Worm (Caenorhabditis elegans) whole organism, young adult: ENCODE data around the gene egal-1.

ENCODE experiments used
- B0336.3 ChIP-seq: fragments of 200-800 bp; sonication (Bioruptor generic); IDR thresholded peaks from 2 replicates; pipeline ENCODE4 v1.3.6; 2022; ENCODE audit warnings: missing genetic modification characterization, missing compliant biosample characterization
- C06A6.2 ChIP-seq: fragments of 200-800 bp; sonication (Bioruptor generic); conservative IDR thresholded peaks from 2 replicates; pipeline ENCODE4 v1.3.6; 2022; ENCODE audit warnings: missing genetic modification characterization, missing compliant biosample characterization
- C17E4.6 ChIP-seq: fragments of 200-800 bp; sonication (Bioruptor generic); IDR thresholded peaks from 2 replicates; pipeline ENCODE4 v1.3.6; 2022; ENCODE audit warnings: missing genetic modification reagents, missing genetic modification characterization, missing compliant biosample characterization
- D2030.7 ChIP-seq: fragments of 200-800 bp; sonication (Bioruptor generic); IDR thresholded peaks from 2 replicates; pipeline ENCODE4 v1.3.6; 2022; ENCODE audit warnings: missing genetic modification reagents, missing genetic modification characterization, missing compliant biosample characterization
- F10E7.11 ChIP-seq: sonication (generic microtip); optimal IDR thresholded peaks from 2 replicates; lab custom pipeline; 2017; ENCODE audit warnings: mild to moderate bottlenecking, missing genetic modification characterization, moderate library complexity, missing compliant biosample characterization
- F23B12.7 ChIP-seq: sonication (generic microtip); optimal IDR thresholded peaks from 2 replicates; lab custom pipeline; 2017; ENCODE audit warnings: missing genetic modification characterization, mild to moderate bottlenecking, missing compliant biosample characterization, antibody characterized with exemption, moderate library complexity; ENCODE audit not compliant: insufficient read depth
- F49E8.2 ChIP-seq: sonication (generic microtip); optimal IDR thresholded peaks from 3 replicates; lab custom pipeline; 2017; ENCODE audit warnings: missing genetic modification characterization, mild to moderate bottlenecking, missing compliant biosample characterization, antibody characterized with exemption, moderate library complexity; ENCODE audit not compliant: insufficient read depth
- F57A8.1 ChIP-seq: fragments of 200-800 bp; sonication (Bioruptor generic); optimal IDR thresholded peaks from 2 replicates; lab custom pipeline; 2018; ENCODE audit warnings: mild to moderate bottlenecking, missing genetic modification characterization, moderate library complexity, missing compliant biosample characterization
- Y53G8AR.9 ChIP-seq: fragments of 200-800 bp; sonication (Bioruptor generic); conservative IDR thresholded peaks from 2 replicates; pipeline ENCODE4 v1.3.6; 2022; ENCODE audit warnings: missing genetic modification reagents, missing genetic modification characterization, missing compliant biosample characterization
- Y56A3A.18 ChIP-seq: fragments of 200-800 bp; sonication (Bioruptor generic); IDR thresholded peaks from 2 replicates; pipeline ENCODE4 v1.3.6; 2022; ENCODE audit warnings: missing genetic modification reagents, missing genetic modification characterization, missing compliant biosample characterization
- attf-3 ChIP-seq: fragments of 200-800 bp; sonication (Bioruptor generic); conservative IDR thresholded peaks from 2 replicates; pipeline ENCODE4 v1.3.6; 2022; ENCODE audit warnings: missing genetic modification reagents, missing genetic modification characterization, missing compliant biosample characterization
- cebp-2 ChIP-seq: fragments of 200-800 bp; sonication (Bioruptor generic); IDR thresholded peaks from 2 replicates; pipeline ENCODE4 v1.3.6; 2022; ENCODE audit warnings: missing genetic modification characterization, missing compliant biosample characterization
- ceh-100 ChIP-seq: fragments of 200-800 bp; sonication (Bioruptor generic); IDR thresholded peaks from 2 replicates; pipeline ENCODE4 v1.3.6; 2022; ENCODE audit warnings: missing genetic modification reagents, missing genetic modification characterization, missing compliant biosample characterization
- ceh-40 ChIP-seq: fragments of 200-800 bp; sonication (Bioruptor generic); IDR thresholded peaks from 2 replicates; pipeline ENCODE4 v1.3.6; 2022; ENCODE audit warnings: missing genetic modification characterization, missing compliant biosample characterization
- chd-7 ChIP-seq: sonication (generic microtip); optimal IDR thresholded peaks from 2 replicates; lab custom pipeline; 2016; ENCODE audit warnings: mild to moderate bottlenecking, missing genetic modification characterization, moderate library complexity, missing compliant biosample characterization
- die-1 ChIP-seq: sonication (generic microtip); optimal IDR thresholded peaks from 2 replicates; lab custom pipeline; 2016; ENCODE audit warnings: missing genotype, mild to moderate bottlenecking, missing genetic modification characterization, missing compliant biosample characterization
- egl-44 ChIP-seq: fragments of 200-800 bp; sonication (Bioruptor generic); IDR thresholded peaks from 2 replicates; pipeline ENCODE4 v1.3.6; 2022; ENCODE audit warnings: missing genetic modification reagents, missing genetic modification characterization, missing compliant biosample characterization
- ekl-4 ChIP-seq: fragments of 200-800 bp; sonication (Bioruptor generic); IDR thresholded peaks from 2 replicates; pipeline ENCODE4 v1.3.6; 2022; ENCODE audit warnings: missing genetic modification reagents, missing genetic modification characterization, missing compliant biosample characterization
- fkh-3 ChIP-seq: sonication (generic microtip); optimal IDR thresholded peaks from 2 replicates; lab custom pipeline; 2016; ENCODE audit warnings: mild to moderate bottlenecking, missing genetic modification characterization, missing compliant biosample characterization
- hlh-26 ChIP-seq: fragments of 200-800 bp; sonication (Bioruptor generic); conservative IDR thresholded peaks from 2 replicates; pipeline ENCODE4 v1.3.6; 2022; ENCODE audit warnings: missing genetic modification reagents, missing genetic modification characterization, missing compliant biosample characterization
- hmg-1.2 ChIP-seq: fragments of 200-800 bp; sonication (Bioruptor generic); IDR thresholded peaks from 2 replicates; pipeline ENCODE4 v1.3.6; 2022; ENCODE audit warnings: missing genetic modification reagents, missing genetic modification characterization, missing compliant biosample characterization
- hrde-1 ChIP-seq: sonication (generic microtip); optimal IDR thresholded peaks from 2 replicates; lab custom pipeline; 2016; ENCODE audit warnings: missing genetic modification characterization, mild to moderate bottlenecking, missing compliant biosample characterization, moderate library complexity, missing genotype, missing genetic modification reagents, borderline replicate concordance
- let-607 ChIP-seq, 2 experiments: fragments of 200-800 bp in 1 of 2; sonication (Bioruptor generic) in 1 of 2; sonication (generic microtip) in 1 of 2; optimal IDR thresholded peaks; 2 replicates each; lab custom pipeline; 2016 to 2018; ENCODE audit warnings: mild to moderate bottlenecking in 2 of 2, missing compliant biosample characterization in 2 of 2, missing genetic modification characterization in 2 of 2, moderate library complexity in 2 of 2, missing genotype in 1 of 2
- lin-35 ChIP-seq, 3 experiments: fragments of 150-350 bp in 2 of 3; sonication (generic microtip) in 1 of 3; optimal IDR thresholded peaks; 2 replicates each; lab custom pipeline; 2014 to 2018; ENCODE audit warnings: missing biosample characterization in 3 of 3, missing genetic modification characterization in 3 of 3, missing genetic modification reagents in 3 of 3
- lsl-1 ChIP-seq: fragments of 200-800 bp; sonication (Bioruptor generic); optimal IDR thresholded peaks from 2 replicates; lab custom pipeline; 2018; ENCODE audit warnings: mild to moderate bottlenecking, missing genetic modification characterization, moderate library complexity, missing compliant biosample characterization
- nfyb-1 ChIP-seq: fragments of 200-800 bp; sonication (Bioruptor generic); IDR thresholded peaks from 2 replicates; pipeline ENCODE4 v1.3.6; 2022; ENCODE audit warnings: missing genetic modification reagents, missing genetic modification characterization, missing compliant biosample characterization
- nhr-80 ChIP-seq: sonication (generic microtip); optimal IDR thresholded peaks from 2 replicates; lab custom pipeline; 2016; ENCODE audit warnings: missing genetic modification characterization, missing compliant biosample characterization
- nhr-90 ChIP-seq: sonication (generic microtip); optimal IDR thresholded peaks from 2 replicates; lab custom pipeline; 2016; ENCODE audit warnings: missing genotype, mild to moderate bottlenecking, missing genetic modification characterization, missing compliant biosample characterization
- pbrm-1 ChIP-seq: fragments of 200-800 bp; sonication (Bioruptor generic); IDR thresholded peaks from 2 replicates; pipeline ENCODE4 v1.3.6; 2022; ENCODE audit warnings: missing genetic modification reagents, missing genetic modification characterization, missing compliant biosample characterization
- rpc-1 ChIP-seq, 2 experiments: fragments of 150-350 bp in 1 of 2; sonication (generic microtip) in 1 of 2; optimal IDR thresholded peaks; 2 replicates each; lab custom pipeline; 2014 to 2018; ENCODE audit warnings: missing biosample characterization in 1 of 2, missing genetic modification characterization in 1 of 2, missing genetic modification reagents in 1 of 2, missing genotype in 1 of 2
- snpc-1.1 ChIP-seq: sonication (generic microtip); optimal IDR thresholded peaks from 2 replicates; lab custom pipeline; 2017; ENCODE audit warnings: missing genetic modification characterization, mild to moderate bottlenecking, missing compliant biosample characterization, antibody characterized with exemption, moderate library complexity, missing genotype, missing genetic modification reagents; ENCODE audit not compliant: insufficient read depth
- snpc-1.3 ChIP-seq: sonication (generic microtip); optimal IDR thresholded peaks from 2 replicates; lab custom pipeline; 2017; ENCODE audit warnings: missing genetic modification characterization, mild to moderate bottlenecking, missing compliant biosample characterization, antibody characterized with exemption, moderate library complexity, missing genotype, missing genetic modification reagents; ENCODE audit not compliant: insufficient read depth
- snpc-4 ChIP-seq, 5 experiments: fragments of 150-350 bp in 1 of 5; sonication (generic microtip) in 4 of 5; optimal IDR thresholded peaks; 2 replicates each; lab custom pipeline; 2014 to 2018; ENCODE audit warnings: missing genetic modification characterization in 5 of 5, missing biosample characterization in 3 of 5, antibody characterized with exemption in 2 of 5, mild to moderate bottlenecking in 2 of 5, missing compliant biosample characterization in 2 of 5, missing genotype in 2 of 5, moderate library complexity in 2 of 5, missing genetic modification reagents in 1 of 5
- somi-1 ChIP-seq: fragments of 200-800 bp; sonication (Bioruptor generic); optimal IDR thresholded peaks from 2 replicates; lab custom pipeline; 2018; ENCODE audit warnings: mild to moderate bottlenecking, missing genetic modification characterization, missing compliant biosample characterization
- tbp1 ChIP-seq: fragments of 200-800 bp; sonication (Bioruptor generic); optimal IDR thresholded peaks from 2 replicates; lab custom pipeline; 2018; ENCODE audit warnings: mild to moderate bottlenecking, missing genetic modification characterization, missing compliant biosample characterization
- ztf-22 ChIP-seq: fragments of 200-800 bp; sonication (Bioruptor generic); optimal IDR thresholded peaks from 2 replicates; lab custom pipeline; 2018; ENCODE audit warnings: mild to moderate bottlenecking, missing genetic modification characterization, moderate library complexity, missing compliant biosample characterization
- ztf-3 ChIP-seq: fragments of 200-800 bp; sonication (Bioruptor generic); optimal IDR thresholded peaks from 2 replicates; lab custom pipeline; 2018; ENCODE audit warnings: mild to moderate bottlenecking, missing genetic modification characterization, missing compliant biosample characterization

The egal-1 gene

DNA sequence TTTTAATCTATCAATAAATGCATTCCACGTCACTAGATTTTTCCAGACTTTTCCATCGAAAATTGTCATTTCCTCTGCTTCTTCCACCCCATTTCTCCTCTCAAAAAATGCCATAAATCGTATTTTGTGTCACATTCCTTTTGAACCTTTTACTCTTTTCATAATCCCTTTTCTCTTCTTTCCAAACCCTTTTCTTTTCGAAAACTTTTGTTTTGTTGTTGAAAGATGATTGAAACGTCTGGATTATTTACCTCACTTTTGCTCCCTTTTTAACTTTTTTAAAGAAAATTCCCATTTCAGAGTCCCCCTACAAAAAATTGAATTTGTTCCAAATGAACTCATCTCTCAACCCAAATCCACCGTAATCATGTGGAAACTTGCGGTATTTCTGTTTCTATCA lies 14.6 kb downstream of the egal-1 start, which contains the start of gene C06E7.2:
C06E7.2 (plus strand) TSS at position 301 of the 400 bp plus-strand sequence.
- no peak for TF ChIP-seq cebp-2
- TF ChIP-seq ekl-4 (GFP tag; lab: Robert Waterston, UW): no peak
- TF ChIP-seq rpc-1 (optimal IDR thresholded peaks at IDR 0.05; lab: Kevin White, UChicago): no peak
- TF ChIP-seq rpc-1 (tag; optimal IDR thresholded peaks at IDR 0.05; lab: Kevin White, UChicago): no peak
- no peak for TF ChIP-seq egl-44 (GFP tag; lab: Robert Waterston, UW)
- no peak for TF ChIP-seq Y56A3A.18
- no peak for TF ChIP-seq attf-3 (GFP tag; lab: Robert Waterston, UW)
- TF ChIP-seq chd-7 (tag; lab: Kevin White, UChicago): no peak
- no peak for TF ChIP-seq lin-35 (GFP tag; optimal IDR thresholded peaks at IDR 0.05; lab: Kevin White, UChicago)
- no peak for TF ChIP-seq ceh-40 (GFP tag; lab: Robert Waterston, UW)

DNA sequence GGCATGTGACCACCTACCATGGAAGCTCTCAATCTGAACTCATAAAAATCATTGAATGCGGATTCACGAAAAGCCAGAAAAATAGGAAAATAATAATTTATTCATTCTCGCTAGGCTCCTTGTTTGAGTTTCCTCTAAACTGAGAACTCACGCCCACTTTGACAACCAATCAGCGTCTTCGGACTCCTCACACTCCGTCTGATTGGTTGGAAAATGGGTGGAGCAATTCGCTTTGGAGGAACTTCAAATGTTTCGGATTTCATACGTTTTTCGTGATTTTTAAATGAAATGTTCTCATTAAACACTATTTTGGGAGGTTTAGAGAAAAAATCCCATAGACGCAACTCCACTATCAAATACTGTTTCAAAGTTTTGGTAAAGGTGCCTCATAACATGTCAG lies 18.3 kb downstream of the egal-1 start:
- TF ChIP-seq F10E7.11 (tag; lab: Kevin White, UChicago): no peak
- TF ChIP-seq cebp-2: 0 out of 2 replicates have a peak, but pooled peaks have one; percentile 16

DNA sequence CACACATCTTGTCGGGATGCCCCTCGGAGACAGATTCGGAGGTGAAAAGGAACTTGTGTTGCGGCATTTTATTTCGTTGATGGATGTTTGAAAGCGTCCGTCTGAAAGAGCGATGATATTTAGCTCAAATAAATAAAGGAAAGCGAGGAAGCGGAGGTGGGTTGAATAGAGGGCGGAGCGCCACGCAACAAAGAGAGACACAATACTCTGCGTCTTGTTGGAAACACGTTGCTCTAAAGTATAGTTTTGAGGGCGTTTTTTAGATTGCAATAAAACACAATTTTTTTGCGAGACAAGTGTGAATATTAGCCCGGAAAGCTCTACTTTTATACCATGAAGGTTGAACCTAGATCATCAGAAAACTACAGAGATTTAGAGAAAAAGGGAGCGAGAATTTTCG lies 21.7 kb downstream of the egal-1 start, which contains the start of gene sams-4:
sams-4 (minus strand) TSS at position 101 of the 400 bp plus-strand sequence.
- no peak for TF ChIP-seq C17E4.6 (GFP tag; lab: Robert Waterston, UW)
- no peak for TF ChIP-seq lin-35 (GFP tag; optimal IDR thresholded peaks at IDR 0.05; lab: Kevin White, UChicago)
- no peak for TF ChIP-seq F57A8.1 (GFP tag; lab: Kevin White, UChicago)
- no peak for TF ChIP-seq B0336.3
- no peak for TF ChIP-seq cebp-2
- TF ChIP-seq let-607 (tag; optimal IDR thresholded peaks at IDR 0.05; lab: Kevin White, UChicago): no peak
- TF ChIP-seq F49E8.2: no peak

DNA sequence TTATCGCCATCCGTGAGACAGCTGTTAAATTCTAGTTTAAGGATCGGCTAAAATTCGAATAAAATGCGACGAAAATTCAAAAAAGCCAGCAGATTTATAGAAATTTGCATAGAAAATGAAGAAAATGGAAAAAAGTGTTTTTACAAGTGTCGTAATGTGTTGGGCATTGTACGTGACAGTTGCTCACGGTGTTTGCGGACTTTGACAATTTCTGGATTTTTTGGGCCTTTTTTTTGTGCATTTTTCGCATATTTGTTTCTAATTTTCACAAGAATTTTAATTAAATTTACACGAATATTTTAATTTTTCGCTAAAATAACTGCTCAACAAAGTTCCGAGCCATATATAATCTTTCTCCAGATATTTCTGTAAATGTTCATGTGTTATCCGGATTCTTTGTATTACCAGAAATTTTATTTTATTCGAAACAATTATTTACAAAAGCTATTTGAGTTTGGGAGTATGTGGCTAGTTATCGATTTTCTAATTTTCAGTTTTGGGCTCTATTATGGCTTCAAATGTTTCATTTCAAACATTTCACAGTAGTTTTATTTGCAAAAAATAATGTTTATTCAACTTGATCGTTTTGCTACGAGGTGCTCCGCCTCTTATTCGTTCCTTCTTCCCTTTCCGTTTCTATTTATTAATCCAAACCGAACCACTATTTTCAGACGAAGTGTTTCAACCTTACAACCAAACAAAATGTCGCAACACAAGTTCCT lies 23.6 kb downstream of the egal-1 start, which contains the start of gene sams-3:
sams-3 (plus strand) TSS at position 672 of the 722 bp plus-strand sequence.
- TF ChIP-seq snpc-1.3 (tag; lab: Kevin White, UChicago) (peak; percentile 57), tbp1 (GFP tag; lab: Kevin White, UChicago) (peak; percentile 15), nhr-80 (tag; lab: Kevin White, UChicago) (no peak), somi-1 (GFP tag; lab: Kevin White, UChicago) (no peak), nfyb-1 (GFP tag; lab: Robert Waterston, UW) (no peak), ztf-22 (GFP tag; lab: Kevin White, UChicago) (no peak), hmg-1.2 (GFP tag; lab: Robert Waterston, UW) (no peak), F23B12.7 (tag; lab: Kevin White, UChicago) (peak; percentile 39), snpc-4 (GFP tag; optimal IDR thresholded peaks at IDR 0.05; lab: Kevin White, UChicago) (peak; percentile 47), snpc-4 (tag; optimal IDR thresholded peaks at IDR 0.05; lab: Kevin White, UChicago) (peak in 3 of 4 experiments; percentile 61 to 78 (median 74)), die-1 (no peak), D2030.7 (0 out of 2 replicates have a peak, but pooled peaks have one; percentile 15)
- TF ChIP-seq, all 124 proteins: peak for 5

DNA sequence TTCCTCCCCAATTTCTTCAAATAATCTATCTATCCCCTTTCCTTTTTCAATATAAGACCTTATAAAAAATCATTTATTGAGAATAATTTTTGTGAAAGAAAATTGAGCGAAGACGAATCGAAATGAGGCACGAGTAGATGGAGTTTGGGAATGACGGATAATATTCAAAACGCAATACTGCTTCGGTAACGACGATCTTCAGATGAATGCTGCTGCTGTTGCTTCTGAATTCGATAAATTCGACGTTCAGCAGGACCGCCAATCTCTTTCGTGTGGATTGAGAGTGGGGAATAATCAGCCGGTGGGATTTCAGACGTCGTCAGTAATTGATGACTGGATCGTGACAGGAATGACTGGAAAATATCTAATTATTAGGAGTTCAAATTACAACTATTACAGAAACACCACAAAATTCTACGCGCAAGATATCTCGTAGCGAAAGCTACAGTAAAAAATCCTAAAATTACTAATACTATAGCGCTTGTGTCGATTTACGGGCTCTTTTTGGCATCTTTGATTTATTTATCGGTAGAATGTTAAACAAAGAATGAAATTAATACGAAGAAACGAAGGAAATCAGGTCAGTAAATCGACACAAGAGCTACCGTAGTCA lies 26.3 kb downstream of the egal-1 start:
- TF ChIP-seq hlh-26 (no peak), hrde-1 (tag; lab: Kevin White, UChicago) (no peak), tbp1 (GFP tag; lab: Kevin White, UChicago) (peak; percentile 15), lsl-1 (GFP tag; lab: Kevin White, UChicago) (peak; percentile 47), fkh-3 (tag; lab: Kevin White, UChicago) (no peak), snpc-1.1 (tag; lab: Kevin White, UChicago) (no peak), ceh-40 (GFP tag; lab: Robert Waterston, UW) (no peak), nhr-90 (no peak), pbrm-1 (GFP tag; lab: Robert Waterston, UW) (0 out of 2 replicates have a peak, but pooled peaks have one; percentile 40), ekl-4 (GFP tag; lab: Robert Waterston, UW) (no peak), Y53G8AR.9 (GFP tag; lab: Robert Waterston, UW) (no peak), C06A6.2 (no peak), ztf-3 (no peak), ceh-100 (GFP tag; lab: Robert Waterston, UW) (no peak)
